Worm (Caenorhabditis elegans): ENCODE results near the gene C05D12.4.

The C05D12.4 gene

DNA sequence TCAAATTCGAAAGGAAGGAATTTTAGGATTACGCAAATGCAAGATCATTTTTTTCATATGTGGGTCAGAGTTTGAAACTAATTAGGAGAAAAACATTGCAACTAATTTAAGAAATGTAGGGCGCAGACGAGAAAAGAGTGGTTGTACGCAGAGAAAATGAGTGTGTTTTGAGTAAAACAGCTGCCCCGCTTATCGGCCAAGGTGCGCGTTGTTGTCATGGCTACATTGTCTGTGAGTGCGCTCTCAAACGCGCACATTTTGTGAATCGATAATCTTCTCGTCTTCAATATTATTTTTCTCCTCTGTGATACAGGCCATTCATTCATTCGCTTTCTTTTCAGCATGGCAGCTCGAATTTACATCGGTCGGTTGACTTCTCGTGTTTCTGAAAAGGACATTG, 22.0 kb downstream of the C05D12.4 start:
- no peak for TF ChIP-seq hlh-4 (tag; optimal IDR thresholded peaks at IDR 0.05)
- TF ChIP-seq vab-15 (tag; optimal IDR thresholded peaks at IDR 0.05) = no peak
- no peak for TF ChIP-seq nhr-71 (tag; optimal IDR thresholded peaks at IDR 0.05)
- TF ChIP-seq fos-1 (tag; optimal IDR thresholded peaks at IDR 0.05) = no peak
- TF ChIP-seq fkh-8 (tag; optimal IDR thresholded peaks at IDR 0.05) = peak; percentile 98
- no peak for TF ChIP-seq zip-4 (GFP tag; optimal IDR thresholded peaks at IDR 0.05)
- TF ChIP-seq snu-23 (GFP tag; optimal IDR thresholded peaks at IDR 0.05) = no peak
- peak in 1 of 2 experiments; percentile 4 for TF ChIP-seq lin-35 (GFP tag; optimal IDR thresholded peaks at IDR 0.05)
- TF ChIP-seq ceh-82 (tag; optimal IDR thresholded peaks at IDR 0.05) = no peak
- no peak for TF ChIP-seq dpl-1 (GFP tag; optimal IDR thresholded peaks at IDR 0.05)

DNA sequence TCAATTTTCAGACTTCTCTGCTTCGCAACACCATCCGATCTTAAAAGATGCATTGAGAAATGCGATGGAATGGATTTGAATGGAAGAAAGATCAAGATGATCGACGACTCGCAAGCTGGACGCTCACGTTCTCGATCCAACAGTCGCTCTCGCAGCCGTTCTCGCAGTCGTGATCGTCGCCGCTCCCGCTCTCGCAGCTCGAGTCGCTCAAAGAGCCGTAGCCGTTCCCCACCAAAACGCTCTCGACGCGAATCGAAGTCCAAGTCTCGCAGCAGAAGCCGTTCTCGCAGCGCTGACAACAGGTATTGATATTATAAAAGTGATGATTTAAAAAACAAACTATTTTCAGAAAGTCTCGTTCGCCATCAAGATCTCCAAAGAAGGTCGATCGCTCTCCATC, 23.5 kb downstream of the C05D12.4 start:
- 0 out of 2 replicates have a peak, but pooled peaks have one; percentile 6 for TF ChIP-seq grh-1 (GFP tag; IDR thresholded peaks at IDR 0.05)
- no peak for TF ChIP-seq efl-1 (optimal IDR thresholded peaks at IDR 0.05)
- no peak for TF ChIP-seq efl-1 (GFP tag; optimal IDR thresholded peaks at IDR 0.05 in 1 of 2)

DNA sequence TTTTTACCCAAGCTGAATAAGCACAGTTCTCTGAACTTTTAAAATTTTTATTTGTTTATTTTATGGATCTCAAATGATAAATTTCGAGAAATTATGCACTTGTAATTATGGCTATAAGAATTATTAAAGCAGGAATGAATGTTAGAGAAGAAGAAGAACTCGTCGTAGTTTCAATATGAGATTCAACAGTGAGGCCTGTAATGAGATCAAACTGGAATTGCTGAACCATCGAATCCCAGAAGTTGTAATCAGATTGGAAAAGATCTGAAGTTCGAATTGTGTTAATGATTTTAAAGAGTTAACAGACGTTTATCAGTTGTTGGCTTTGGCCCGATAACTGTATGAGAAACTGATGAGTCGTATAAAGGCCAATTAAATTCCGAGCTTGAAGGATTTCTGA, 24.0 kb downstream of the C05D12.4 start:
- TF ChIP-seq grh-1 (GFP tag; IDR thresholded peaks at IDR 0.05) = no peak
- no peak for TF ChIP-seq fos-1 (tag; optimal IDR thresholded peaks at IDR 0.05)
- no peak for TF ChIP-seq fkh-4 (tag; optimal IDR thresholded peaks at IDR 0.05; ENCODE audit: borderline replicate concordance)
- no peak for TF ChIP-seq vab-15 (tag; optimal IDR thresholded peaks at IDR 0.05)
- no peak for TF ChIP-seq aha-1 (tag; optimal IDR thresholded peaks at IDR 0.05)
- TF ChIP-seq unc-86 (tag; optimal IDR thresholded peaks at IDR 0.05) = no peak
- TF ChIP-seq lin-15B (tag; optimal IDR thresholded peaks at IDR 0.05) = no peak
- no peak for TF ChIP-seq unc-98 (GFP tag; IDR thresholded peaks at IDR 0.05)
- no peak for TF ChIP-seq fkh-8 (tag; optimal IDR thresholded peaks at IDR 0.05)
- TF ChIP-seq ets-5 (GFP tag; IDR thresholded peaks at IDR 0.05) = no peak
- no peak for TF ChIP-seq nhr-28 (tag; optimal IDR thresholded peaks at IDR 0.05)
- TF ChIP-seq irx-1 (tag; optimal IDR thresholded peaks at IDR 0.05) = no peak
- no peak for TF ChIP-seq ceh-88 (GFP tag; IDR thresholded peaks at IDR 0.05)
- TF ChIP-seq elt-3 (tag; optimal IDR thresholded peaks at IDR 0.05) = no peak
- TF ChIP-seq mab-9 (GFP tag; IDR thresholded peaks at IDR 0.05) = no peak
- TF ChIP-seq ama-1 (optimal IDR thresholded peaks at IDR 0.05) = no peak

DNA sequence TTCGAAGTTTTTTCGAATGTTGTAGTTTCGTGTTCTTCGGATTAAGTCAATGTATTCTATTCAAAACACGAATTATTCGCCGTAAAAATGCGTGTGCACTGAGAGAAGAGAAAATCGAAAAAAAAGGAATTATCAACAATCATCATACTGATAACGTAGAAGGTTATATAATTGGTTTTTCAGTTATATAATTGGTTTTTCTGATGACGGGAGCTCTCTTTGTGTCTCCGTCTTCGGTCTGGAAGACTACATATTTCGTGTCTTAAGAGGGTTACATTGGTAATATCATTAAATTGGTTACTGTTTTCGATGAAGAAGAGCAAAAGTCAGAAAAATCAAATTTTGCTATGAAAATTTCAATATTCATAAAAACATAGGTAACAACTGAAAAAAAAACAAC, 28.2 kb downstream of the C05D12.4 start:
- TF ChIP-seq mef-2 (tag; optimal IDR thresholded peaks at IDR 0.05) (no peak), hlh-17 (GFP tag; optimal IDR thresholded peaks at IDR 0.05; ENCODE audit: borderline replicate concordance) (no peak), efl-1 (optimal IDR thresholded peaks at IDR 0.05) (no peak), efl-1 (GFP tag; optimal IDR thresholded peaks at IDR 0.05 in 1 of 2) (peak in 1 of 2 experiments; percentile 38)

DNA sequence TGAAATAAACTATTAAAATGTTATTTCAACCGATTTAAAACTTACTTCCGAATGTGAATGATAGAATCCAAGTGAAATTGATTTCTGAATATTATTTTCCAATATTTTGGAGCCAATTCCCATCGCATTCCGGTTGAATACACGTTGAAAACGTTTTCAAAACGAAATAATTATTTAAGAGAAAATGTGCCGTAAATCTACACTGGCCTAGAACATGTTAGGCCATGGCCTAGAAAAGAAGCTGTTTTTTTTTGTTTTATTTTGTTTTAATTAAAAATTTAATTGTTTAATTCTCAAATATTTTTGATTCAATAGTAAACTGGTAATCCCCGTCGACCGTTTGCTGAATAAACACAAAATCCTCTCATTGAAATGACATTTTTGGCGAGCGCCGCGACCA, 32.2 kb downstream of the C05D12.4 start:
- TF ChIP-seq dpl-1 (GFP tag; optimal IDR thresholded peaks at IDR 0.05) = peak in 1 of 3 experiments; percentile 27
- TF ChIP-seq rnt-1 (tag; optimal IDR thresholded peaks at IDR 0.05) = peak; percentile 15
- TF ChIP-seq lir-3 (tag; optimal IDR thresholded peaks at IDR 0.05; ENCODE audit: poor library complexity) = peak; percentile 41
- TF ChIP-seq lsy-2 (tag; optimal IDR thresholded peaks at IDR 0.05) = peak in 1 of 2 experiments; percentile 9
- TF ChIP-seq ama-1 (optimal IDR thresholded peaks at IDR 0.05) = no peak
- no peak for TF ChIP-seq sup-37 (GFP tag; optimal IDR thresholded peaks at IDR 0.05)
- TF ChIP-seq xbp-1 (tag; optimal IDR thresholded peaks at IDR 0.05) = no peak
- peak; percentile 46 for TF ChIP-seq ceh-90 (tag; optimal IDR thresholded peaks at IDR 0.05)
- TF ChIP-seq efl-1 (optimal IDR thresholded peaks at IDR 0.05) = peak; percentile 9 to 31
- peak; percentile 8 to 56 for TF ChIP-seq efl-1 (GFP tag; optimal IDR thresholded peaks at IDR 0.05 in 1 of 2)

All from whole organism, L1 larva.